Fruit fly (Drosophila melanogaster) whole organism, embryonic: Measurements from ENCODE around the gene ND-30.

Experiments used
- Bgb ChIP-seq: fragments of 200-800 bp; sonication (Bioruptor generic); IDR thresholded peaks from 2 replicates; pipeline ENCODE4 v1.3.6; 2022; ENCODE audit warnings: missing biosample characterization, missing genetic modification characterization; ENCODE audit not compliant: partially characterized antibody
- CG14014 ChIP-seq: fragments of 200-800 bp; sonication (Bioruptor generic); IDR thresholded peaks from 2 replicates; pipeline ENCODE4 v1.3.6; 2022; ENCODE audit warnings: missing biosample characterization, missing genetic modification characterization
- CG5245 ChIP-seq: fragments of 200-800 bp; sonication (Bioruptor generic); optimal IDR thresholded peaks from 3 replicates; lab custom pipeline; 2016; ENCODE audit warnings: missing biosample characterization, missing genetic modification characterization
- CG9609 ChIP-seq: fragments of 200-800 bp; sonication (Bioruptor generic); optimal IDR thresholded peaks from 3 replicates; lab custom pipeline; 2016; ENCODE audit warnings: missing biosample characterization, missing genetic modification characterization
- Dfd ChIP-seq, 2 experiments: fragments of >200 bp; optimal IDR thresholded peaks; 2 replicates each; lab custom pipeline; 2017; ENCODE audit warnings: missing biosample characterization in 2 of 2, missing genetic modification characterization in 2 of 2
- NC2α ChIP-seq: fragments of 200-800 bp; sonication (Bioruptor generic); optimal IDR thresholded peaks from 2 replicates; lab custom pipeline; 2016; ENCODE audit warnings: missing biosample characterization, missing genetic modification characterization
- NK7.1 ChIP-seq: fragments of 200-800 bp; sonication (Bioruptor generic); optimal IDR thresholded peaks from 3 replicates; lab custom pipeline; 2016; ENCODE audit warnings: missing biosample characterization, missing genetic modification characterization
- Side ChIP-seq: fragments of 200-800 bp; sonication (Bioruptor generic); optimal IDR thresholded peaks from 2 replicates; lab custom pipeline; 2016; ENCODE audit warnings: missing biosample characterization, missing genetic modification characterization
- YL-1 ChIP-seq: fragments of 200-800 bp; sonication (Bioruptor generic); optimal IDR thresholded peaks from 3 replicates; lab custom pipeline; 2017; ENCODE audit warnings: missing biosample characterization, mild to moderate bottlenecking, missing genetic modification characterization
- jigr1 ChIP-seq: fragments of 200-800 bp; sonication (Bioruptor generic); IDR thresholded peaks from 3 replicates; pipeline ENCODE4 v1.3.6; 2022; ENCODE audit warnings: missing biosample characterization, missing genetic modification characterization
- phol ChIP-seq: fragments of 200-800 bp; sonication (Bioruptor generic); optimal IDR thresholded peaks from 3 replicates; lab custom pipeline; 2018; ENCODE audit warnings: missing biosample characterization, mild to moderate bottlenecking, missing genetic modification characterization, moderate library complexity
- rib ChIP-seq: fragments of 200-800 bp; sonication (Bioruptor generic); IDR thresholded peaks from 2 replicates; pipeline ENCODE4 v1.3.6; 2022; ENCODE audit warnings: missing biosample characterization, missing genetic modification characterization
- salm ChIP-seq: fragments of 200-800 bp; sonication (Bioruptor generic); optimal IDR thresholded peaks from 2 replicates; lab custom pipeline; 2018; ENCODE audit warnings: missing biosample characterization, mild to moderate bottlenecking, missing genetic modification characterization

- TF ChIP-seq CG9609 (GFP tag; lab: Kevin White, UChicago) (no peak), NK7.1 (GFP tag; lab: Kevin White, UChicago) (no peak), CG14014 (GFP tag; lab: Robert Waterston, UW) (no peak), Side (GFP tag; lab: Kevin White, UChicago) (no peak), CG5245 (no peak), rib (no peak), Dfd (GFP tag; optimal IDR thresholded peaks at IDR 0.05; lab: Kevin White, UChicago) (no peak), phol (tag; lab: Kevin White, UChicago) (no peak), NC2α (no peak), Bgb (GFP tag; lab: Robert Waterston, UW) (no peak), YL-1 (GFP tag; lab: Kevin White, UChicago) (peak; percentile 40), jigr1 (GFP tag; lab: Robert Waterston, UW) (no peak), salm (tag; lab: Kevin White, UChicago) (no peak)
Measured at dm6 chr3L:3169107-3169506, 9.7 kb upstream of the ND-30 start, which contains the start of the genes CG32278 and CG32281.
